Fruit fly (Drosophila melanogaster) whole organism, embryonic: ENCODE results near the gene alpha-PheRS.

ENCODE experiments used
- B-H2 ChIP-seq: fragments of 200-800 bp; sonication (Bioruptor generic); optimal IDR thresholded peaks from 2 replicates; lab custom pipeline; 2018; ENCODE audit warnings: missing biosample characterization, mild to moderate bottlenecking, missing genetic modification characterization
- CG10979 ChIP-seq: fragments of 200-800 bp; sonication (Bioruptor generic); optimal IDR thresholded peaks from 2 replicates; lab custom pipeline; 2018; ENCODE audit warnings: missing biosample characterization, mild to moderate bottlenecking, missing genetic modification characterization, moderate library complexity
- CG11560 ChIP-seq: fragments of 200-800 bp; sonication (Bioruptor generic); IDR thresholded peaks from 3 replicates; pipeline ENCODE4 v1.3.6; 2022; ENCODE audit warnings: missing biosample characterization, missing genetic modification characterization
- CG12769 ChIP-seq: fragments of 200-800 bp; sonication (Bioruptor generic); optimal IDR thresholded peaks from 2 replicates; lab custom pipeline; 2019; ENCODE audit warnings: missing biosample characterization, mild to moderate bottlenecking, missing genetic modification characterization, moderate library complexity
- CG14014 ChIP-seq: fragments of 200-800 bp; sonication (Bioruptor generic); IDR thresholded peaks from 2 replicates; pipeline ENCODE4 v1.3.6; 2022; ENCODE audit warnings: missing biosample characterization, missing genetic modification characterization
- CG15479 ChIP-seq: fragments of 200-800 bp; sonication (Bioruptor generic); optimal IDR thresholded peaks from 3 replicates; lab custom pipeline; 2019; ENCODE audit warnings: missing biosample characterization, mild to moderate bottlenecking, missing genetic modification characterization, moderate library complexity
- CG17361 ChIP-seq: fragments of 200-800 bp; sonication (Bioruptor generic); IDR thresholded peaks from 3 replicates; pipeline ENCODE4 v1.3.6; 2022; ENCODE audit warnings: missing biosample characterization, missing genetic modification characterization
- CG17385 ChIP-seq: fragments of 200-800 bp; sonication (Bioruptor generic); optimal IDR thresholded peaks from 3 replicates; lab custom pipeline; 2018; ENCODE audit warnings: missing biosample characterization, mild to moderate bottlenecking, missing genetic modification characterization
- CG17612 ChIP-seq: fragments of 200-800 bp; sonication (Bioruptor generic); IDR thresholded peaks from 2 replicates; pipeline ENCODE4 v1.3.6; 2022; ENCODE audit warnings: missing biosample characterization, missing genetic modification characterization
- CG17802 ChIP-seq: fragments of 200-800 bp; sonication (Bioruptor generic); optimal IDR thresholded peaks from 2 replicates; lab custom pipeline; 2018; ENCODE audit warnings: missing biosample characterization, mild to moderate bottlenecking, missing genetic modification characterization, moderate library complexity
- CG17829 ChIP-seq: fragments of 200-800 bp; optimal IDR thresholded peaks from 2 replicates; lab custom pipeline; 2019; ENCODE audit warnings: missing biosample characterization, mild to moderate bottlenecking, missing genetic modification characterization, moderate library complexity
- CG18011 ChIP-seq: fragments of 200-800 bp; sonication (Bioruptor generic); optimal IDR thresholded peaks from 2 replicates; lab custom pipeline; 2017; ENCODE audit warnings: missing biosample characterization, missing genetic modification characterization, mild to moderate bottlenecking, moderate library complexity, missing genotype
- CG18599 ChIP-seq: fragments of 200-800 bp; sonication (Bioruptor generic); optimal IDR thresholded peaks from 3 replicates; lab custom pipeline; 2017; ENCODE audit warnings: missing biosample characterization, missing genetic modification characterization, mild to moderate bottlenecking, moderate library complexity, missing genetic modification reagents
- CG31365 ChIP-seq: fragments of 200-800 bp; sonication (Bioruptor generic); optimal IDR thresholded peaks from 2 replicates; lab custom pipeline; 2018; ENCODE audit warnings: missing biosample characterization, mild to moderate bottlenecking, missing genetic modification characterization
- CG32532 ChIP-seq: fragments of 200-800 bp; sonication (Bioruptor generic); IDR thresholded peaks from 2 replicates; pipeline ENCODE4 v1.3.6; 2022; ENCODE audit warnings: missing biosample characterization, missing genetic modification characterization
- CG32767 ChIP-seq: fragments of 200-800 bp; sonication (Bioruptor generic); IDR thresholded peaks from 2 replicates; pipeline ENCODE4 v1.3.6; 2022; ENCODE audit warnings: missing biosample characterization, missing genetic modification characterization
- CG3281 ChIP-seq: fragments of 200-800 bp; sonication (Bioruptor generic); optimal IDR thresholded peaks from 3 replicates; lab custom pipeline; 2017; ENCODE audit warnings: missing biosample characterization, mild to moderate bottlenecking, missing genetic modification characterization
- CG42726 ChIP-seq: fragments of 200-800 bp; sonication (Bioruptor generic); IDR thresholded peaks from 2 replicates; pipeline ENCODE4 v1.3.6; 2022; ENCODE audit warnings: missing biosample characterization, missing genetic modification characterization; ENCODE audit not compliant: partially characterized antibody
- CG6854 ChIP-seq: fragments of 200-800 bp; sonication (Bioruptor generic); optimal IDR thresholded peaks from 3 replicates; lab custom pipeline; 2017; ENCODE audit warnings: missing biosample characterization, mild to moderate bottlenecking, missing genetic modification characterization
- CG7556 ChIP-seq: fragments of 200-800 bp; sonication (Bioruptor generic); optimal IDR thresholded peaks from 2 replicates; lab custom pipeline; 2017; ENCODE audit warnings: missing biosample characterization, mild to moderate bottlenecking, missing genetic modification characterization
- CG7745 ChIP-seq: fragments of 200-800 bp; sonication (Bioruptor generic); optimal IDR thresholded peaks from 2 replicates; lab custom pipeline; 2018; ENCODE audit warnings: missing biosample characterization, mild to moderate bottlenecking, missing genetic modification characterization, moderate library complexity
- CG7987 ChIP-seq: fragments of 200-800 bp; sonication (Bioruptor generic); optimal IDR thresholded peaks from 2 replicates; lab custom pipeline; 2018; ENCODE audit warnings: missing biosample characterization, mild to moderate bottlenecking, missing genetic modification characterization, moderate library complexity
- CG8290 ChIP-seq, 3 experiments: fragments of 200-800 bp; sonication (Bioruptor generic); optimal IDR thresholded peaks; 2 replicates each; lab custom pipeline; 2016 to 2019; ENCODE audit warnings: missing biosample characterization in 3 of 3, missing genetic modification characterization in 3 of 3, mild to moderate bottlenecking in 2 of 3, moderate library complexity in 1 of 3
- CG9727 ChIP-seq: fragments of 200-800 bp; sonication (Bioruptor generic); optimal IDR thresholded peaks from 3 replicates; lab custom pipeline; 2017; ENCODE audit warnings: missing biosample characterization, mild to moderate bottlenecking, missing genetic modification characterization
- CHES-1-like ChIP-seq: fragments of 200-800 bp; sonication (Bioruptor generic); optimal IDR thresholded peaks from 2 replicates; lab custom pipeline; 2016; ENCODE audit warnings: missing biosample characterization, missing genetic modification characterization
- Dip2 ChIP-seq: fragments of 200-800 bp; sonication (Bioruptor generic); IDR thresholded peaks from 2 replicates; pipeline ENCODE4 v1.3.6; 2022; ENCODE audit warnings: missing biosample characterization, missing genetic modification characterization
- HLH4C ChIP-seq: fragments of 200-800 bp; sonication (Bioruptor generic); IDR thresholded peaks from 3 replicates; pipeline ENCODE4 v1.3.6; 2022; ENCODE audit warnings: missing biosample characterization, missing genetic modification characterization; ENCODE audit not compliant: partially characterized antibody
- Hr3 ChIP-seq: fragments of 200-800 bp; sonication (Bioruptor generic); optimal IDR thresholded peaks from 3 replicates; lab custom pipeline; 2016; ENCODE audit warnings: missing biosample characterization, missing genetic modification characterization
- Hr51 ChIP-seq, 2 experiments: fragments of 200-800 bp; sonication (Bioruptor generic); optimal IDR thresholded peaks; 2 replicates in 1 of 2; 3 replicates in 1 of 2; lab custom pipeline; 2016 to 2018; ENCODE audit warnings: missing biosample characterization in 2 of 2, missing genetic modification characterization in 2 of 2, mild to moderate bottlenecking in 1 of 2, moderate library complexity in 1 of 2
- Max ChIP-seq: fragments of 200-800 bp; sonication (Bioruptor generic); optimal IDR thresholded peaks from 2 replicates; lab custom pipeline; 2016; ENCODE audit warnings: missing biosample characterization, mild to moderate bottlenecking, missing genetic modification characterization
- NFAT ChIP-seq: fragments of 200-800 bp; sonication (Bioruptor generic); IDR thresholded peaks from 2 replicates; pipeline ENCODE4 v1.3.6; 2022; ENCODE audit warnings: missing biosample characterization, missing genetic modification characterization
- Opbp ChIP-seq: fragments of 200-800 bp; sonication (Bioruptor generic); IDR thresholded peaks from 3 replicates; pipeline ENCODE4 v1.3.6; 2022; ENCODE audit warnings: missing biosample characterization, missing genetic modification characterization; ENCODE audit not compliant: partially characterized antibody
- Poxn ChIP-seq: fragments of 200-800 bp; sonication (Bioruptor generic); IDR thresholded peaks from 2 replicates; pipeline ENCODE4 v1.3.6; 2022; ENCODE audit warnings: missing biosample characterization, missing genetic modification characterization
- ci ChIP-seq: fragments of 200-800 bp; sonication (Bioruptor generic); IDR thresholded peaks from 3 replicates; pipeline ENCODE4 v1.3.6; 2022; ENCODE audit warnings: missing biosample characterization, missing genetic modification characterization
- cwo ChIP-seq: fragments of 200-800 bp; sonication (Bioruptor generic); optimal IDR thresholded peaks from 3 replicates; lab custom pipeline; 2017; ENCODE audit warnings: missing biosample characterization, missing genetic modification characterization, mild to moderate bottlenecking, moderate library complexity, missing genetic modification reagents
- da ChIP-seq: fragments of 200-800 bp; sonication (Bioruptor generic); optimal IDR thresholded peaks from 2 replicates; lab custom pipeline; 2016; ENCODE audit warnings: missing biosample characterization, missing genetic modification characterization
- disco-r ChIP-seq: fragments of 200-800 bp; sonication (Bioruptor generic); optimal IDR thresholded peaks from 2 replicates; lab custom pipeline; 2016; ENCODE audit warnings: missing biosample characterization, missing genetic modification characterization
- ewg ChIP-seq: fragments of 200-800 bp; sonication (Bioruptor generic); optimal IDR thresholded peaks from 3 replicates; lab custom pipeline; 2017; ENCODE audit warnings: mild to moderate bottlenecking, missing biosample characterization, missing genetic modification reagents, missing genetic modification characterization
- fru ChIP-seq: fragments of >200 bp; optimal IDR thresholded peaks from 2 replicates; lab custom pipeline; 2017
- gcm ChIP-seq: fragments of 200-800 bp; sonication (Bioruptor generic); optimal IDR thresholded peaks from 2 replicates; lab custom pipeline; 2019; ENCODE audit warnings: missing biosample characterization, mild to moderate bottlenecking, missing genetic modification characterization, moderate library complexity
- jing ChIP-seq: fragments of 200-800 bp; sonication (Bioruptor generic); optimal IDR thresholded peaks from 2 replicates; lab custom pipeline; 2018; ENCODE audit warnings: missing biosample characterization, mild to moderate bottlenecking, missing genetic modification characterization
- nerfin-1 ChIP-seq: fragments of 200-800 bp; sonication (Bioruptor generic); optimal IDR thresholded peaks from 3 replicates; lab custom pipeline; 2019; ENCODE audit warnings: missing biosample characterization, mild to moderate bottlenecking, missing genetic modification characterization, moderate library complexity
- odd ChIP-seq: fragments of 200-800 bp; sonication (Bioruptor generic); optimal IDR thresholded peaks from 2 replicates; lab custom pipeline; 2017; ENCODE audit warnings: missing biosample characterization, mild to moderate bottlenecking, missing genetic modification characterization
- onecut ChIP-seq: fragments of 200-800 bp; sonication (Bioruptor generic); IDR thresholded peaks from 2 replicates; pipeline ENCODE4 v1.3.6; 2022; ENCODE audit warnings: missing biosample characterization, missing genetic modification characterization
- run ChIP-seq: fragments of 200-800 bp; sonication (Bioruptor generic); optimal IDR thresholded peaks from 3 replicates; lab custom pipeline; 2018; ENCODE audit warnings: missing biosample characterization, mild to moderate bottlenecking, missing genetic modification characterization
- sens-2 ChIP-seq: fragments of 200-800 bp; sonication (Bioruptor generic); IDR thresholded peaks from 2 replicates; pipeline ENCODE4 v1.3.6; 2022; ENCODE audit warnings: missing biosample characterization, missing genetic modification characterization
- sim ChIP-seq: fragments of 200-800 bp; sonication (Bioruptor generic); IDR thresholded peaks from 2 replicates; pipeline ENCODE4 v1.3.6; 2022; ENCODE audit warnings: missing biosample characterization, missing genetic modification characterization
- ttk ChIP-seq: fragments of 200-800 bp; sonication (Bioruptor generic); IDR thresholded peaks from 2 replicates; pipeline ENCODE4 v2.1.2; 2022; ENCODE audit warnings: missing biosample characterization, missing genetic modification characterization
- unpg ChIP-seq: fragments of 200-800 bp; sonication (Bioruptor generic); optimal IDR thresholded peaks from 3 replicates; lab custom pipeline; 2018; ENCODE audit warnings: missing biosample characterization, mild to moderate bottlenecking, missing genetic modification characterization, moderate library complexity
- yki ChIP-seq: fragments of >200 bp; optimal IDR thresholded peaks from 3 replicates; lab custom pipeline; 2018
- zen ChIP-seq: fragments of 200-800 bp; sonication (Bioruptor generic); optimal IDR thresholded peaks from 3 replicates; lab custom pipeline; 2018; ENCODE audit warnings: missing biosample characterization, mild to moderate bottlenecking, missing genetic modification characterization, moderate library complexity

alpha-PheRS gene

dm6 chrX:8112715-8113114 is 32.7 kb downstream of the alpha-PheRS start (continued):
- no peak for TF ChIP-seq ewg
- no peak for TF ChIP-seq CG17361
- no peak for TF ChIP-seq disco-r
- TF ChIP-seq nerfin-1: no peak
- TF ChIP-seq CG32532: peak; percentile 64; the same call in 1 of the 2 replicates
- peak; percentile 46; the same call in 1 of the 2 replicates for TF ChIP-seq CG14014 (GFP tag; lab: Robert Waterston, UW)
- no peak for TF ChIP-seq CG17829 (tag; lab: Kevin White, UChicago)
- no peak for TF ChIP-seq CG17802 (tag; lab: Kevin White, UChicago)
- TF ChIP-seq ci (GFP tag; lab: Robert Waterston, UW): no peak
- TF ChIP-seq HLH4C: no peak
- TF ChIP-seq jing (GFP tag; lab: Kevin White, UChicago): no peak
- no peak for TF ChIP-seq Dip2 (GFP tag; lab: Robert Waterston, UW)
- no peak for TF ChIP-seq CG18011 (GFP tag; lab: Kevin White, UChicago)
- TF ChIP-seq CG18599 (GFP tag; lab: Kevin White, UChicago): peak; percentile 59
- no peak for TF ChIP-seq CG31365 (tag; lab: Kevin White, UChicago)
- no peak for TF ChIP-seq CG7556
- TF ChIP-seq CG32767 (GFP tag; lab: Robert Waterston, UW): no peak
- 0 out of 2 replicates have a peak, but pooled peaks have one; percentile 3 for TF ChIP-seq NFAT (GFP tag; lab: Robert Waterston, UW)
- no peak for TF ChIP-seq B-H2 (GFP tag; lab: Kevin White, UChicago)
- no peak for TF ChIP-seq sens-2
- TF ChIP-seq sim: no peak
- TF ChIP-seq Poxn (GFP tag; lab: Robert Waterston, UW): 0 out of 2 replicates have a peak, but pooled peaks have one; percentile 11
- TF ChIP-seq CG17612 (GFP tag; lab: Robert Waterston, UW): no peak
- no peak for TF ChIP-seq CG42726 (GFP tag; lab: Robert Waterston, UW)
- no peak for TF ChIP-seq CG8290 (GFP tag; optimal IDR thresholded peaks at IDR 0.05; lab: Kevin White, UChicago)
- TF ChIP-seq CG8290 (tag; optimal IDR thresholded peaks at IDR 0.05; lab: Kevin White, UChicago): peak in 1 of 2 experiments; percentile 5
- TF ChIP-seq onecut: no peak
- TF ChIP-seq CG17385 (GFP tag; lab: Kevin White, UChicago): no peak
- no peak for TF ChIP-seq CG7745 (tag; lab: Kevin White, UChicago)
- TF ChIP-seq Hr51 (GFP tag; optimal IDR thresholded peaks at IDR 0.05; lab: Kevin White, UChicago): peak in 1 of 2 experiments; percentile 42
- TF ChIP-seq CG6854: no peak
- TF ChIP-seq CG12769 (tag; lab: Kevin White, UChicago): no peak
- TF ChIP-seq fru (lab: Kevin White, UChicago): no peak
- TF ChIP-seq unpg (GFP tag; lab: Kevin White, UChicago): peak; percentile 30
- no peak for TF ChIP-seq Opbp (GFP tag; lab: Robert Waterston, UW)
- TF ChIP-seq da (GFP tag; lab: Kevin White, UChicago): no peak
- TF ChIP-seq Max (GFP tag; lab: Kevin White, UChicago): no peak
- no peak for TF ChIP-seq zen (tag; lab: Kevin White, UChicago)
- TF ChIP-seq CG7987 (GFP tag; lab: Kevin White, UChicago): no peak
- peak; percentile 56 for TF ChIP-seq CG3281 (GFP tag; lab: Kevin White, UChicago)
- no peak for TF ChIP-seq odd
- TF ChIP-seq CG15479: no peak
- no peak for TF ChIP-seq yki (lab: Kevin White, UChicago)
- TF ChIP-seq run (tag; lab: Kevin White, UChicago): no peak
- no peak for TF ChIP-seq Hr3 (GFP tag; lab: Kevin White, UChicago)
- no peak for TF ChIP-seq CG11560 (tag; lab: Robert Waterston, UW)
- TF ChIP-seq ttk (GFP tag; lab: Robert Waterston, UW): no peak
- no peak for TF ChIP-seq CHES-1-like (GFP tag; lab: Kevin White, UChicago)
- peak; percentile 51 for TF ChIP-seq cwo (GFP tag; lab: Kevin White, UChicago)
- TF ChIP-seq CG9727 (GFP tag; lab: Kevin White, UChicago): peak; percentile 17
- no peak for TF ChIP-seq CG10979 (tag; lab: Kevin White, UChicago)
- no peak for TF ChIP-seq gcm (GFP tag; lab: Kevin White, UChicago)
